Worm (Caenorhabditis elegans) whole organism, L2 larva: ENCODE results near the gene srj-6.

ENCODE experiments used
- C34F6.9 ChIP-seq: fragments of 150-350 bp; optimal IDR thresholded peaks from 2 replicates; lab custom pipeline; 2014; ENCODE audit warnings: missing biosample characterization, missing genetic modification characterization
- F13H6.1 ChIP-seq: sonication (generic microtip); optimal IDR thresholded peaks from 2 replicates; lab custom pipeline; 2016; ENCODE audit warnings: missing genetic modification characterization, missing compliant biosample characterization
- R02D3.7 ChIP-seq: fragments of 150-350 bp; optimal IDR thresholded peaks from 2 replicates; lab custom pipeline; 2014; ENCODE audit warnings: missing biosample characterization, missing genetic modification characterization
- Y55F3AM.14 ChIP-seq: fragments of 200-800 bp; sonication (Bioruptor generic); optimal IDR thresholded peaks from 2 replicates; lab custom pipeline; 2018; ENCODE audit warnings: mild to moderate bottlenecking, missing genetic modification characterization, missing compliant biosample characterization
- ZK546.5 ChIP-seq: sonication (generic microtip); optimal IDR thresholded peaks from 2 replicates; lab custom pipeline; 2017; ENCODE audit warnings: missing biosample characterization, missing genetic modification characterization
- aly-2 ChIP-seq: fragments of 150-350 bp; optimal IDR thresholded peaks from 2 replicates; lab custom pipeline; 2014; ENCODE audit warnings: missing biosample characterization, missing genetic modification characterization
- crh-2 ChIP-seq: sonication (generic microtip); optimal IDR thresholded peaks from 2 replicates; lab custom pipeline; 2017; ENCODE audit warnings: missing biosample characterization, missing genetic modification characterization
- dmd-4 ChIP-seq: sonication (generic microtip); optimal IDR thresholded peaks from 2 replicates; lab custom pipeline; 2017; ENCODE audit warnings: missing biosample characterization, missing genetic modification characterization
- egl-27 ChIP-seq: sonication (generic microtip); optimal IDR thresholded peaks from 3 replicates; lab custom pipeline; 2017; ENCODE audit warnings: missing biosample characterization, missing genetic modification reagents, missing genetic modification characterization
- elt-3 ChIP-seq: sonication (generic microtip); optimal IDR thresholded peaks from 2 replicates; lab custom pipeline; 2017; ENCODE audit warnings: missing biosample characterization, missing genetic modification characterization
- fos-1 ChIP-seq: fragments of 150-350 bp; optimal IDR thresholded peaks from 2 replicates; lab custom pipeline; 2014; ENCODE audit warnings: missing biosample characterization, missing genetic modification characterization
- lin-11 ChIP-seq: fragments of 150-350 bp; sonication (generic microtip); optimal IDR thresholded peaks from 2 replicates; lab custom pipeline; 2014; ENCODE audit warnings: missing biosample characterization, missing genetic modification characterization, inconsistent platforms, mixed read lengths
- lin-13 ChIP-seq: fragments of 150-350 bp; optimal IDR thresholded peaks from 2 replicates; lab custom pipeline; 2014; ENCODE audit warnings: missing biosample characterization, missing genetic modification reagents, missing genetic modification characterization
- mbf-1 ChIP-seq: sonication (generic microtip); optimal IDR thresholded peaks from 2 replicates; lab custom pipeline; 2017; ENCODE audit warnings: missing biosample characterization, missing genetic modification characterization
- nhr-11 ChIP-seq: fragments of 150-350 bp; optimal IDR thresholded peaks from 2 replicates; lab custom pipeline; 2014; ENCODE audit warnings: missing biosample characterization, missing genetic modification characterization
- nhr-12 ChIP-seq: fragments of 150-350 bp; optimal IDR thresholded peaks from 2 replicates; lab custom pipeline; 2014; ENCODE audit warnings: missing biosample characterization, missing genetic modification characterization
- nhr-23 ChIP-seq: fragments of 150-350 bp; optimal IDR thresholded peaks from 2 replicates; lab custom pipeline; 2014; ENCODE audit warnings: missing biosample characterization, missing genetic modification reagents, missing genetic modification characterization
- nhr-237 ChIP-seq: fragments of 150-350 bp; optimal IDR thresholded peaks from 2 replicates; lab custom pipeline; 2014; ENCODE audit warnings: missing biosample characterization, missing genetic modification characterization
- nhr-25 ChIP-seq: fragments of 150-350 bp; sonication (generic microtip); optimal IDR thresholded peaks from 3 replicates; lab custom pipeline; 2014; ENCODE audit warnings: missing biosample characterization, missing genetic modification characterization
- peb-1 ChIP-seq: fragments of 150-350 bp; optimal IDR thresholded peaks from 2 replicates; lab custom pipeline; 2014; ENCODE audit warnings: missing biosample characterization, missing genetic modification characterization
- sem-4 ChIP-seq: fragments of 150-350 bp; optimal IDR thresholded peaks from 2 replicates; lab custom pipeline; 2014; ENCODE audit warnings: missing biosample characterization, missing genetic modification reagents, missing genetic modification characterization
- sma-9 ChIP-seq, 2 experiments: fragments of 150-350 bp in 1 of 2; sonication (generic microtip) in 1 of 2; optimal IDR thresholded peaks; 2 replicates each; lab custom pipeline; 2014 to 2016; ENCODE audit warnings: missing genetic modification characterization in 2 of 2, mild to moderate bottlenecking in 1 of 2, missing biosample characterization in 1 of 2, missing compliant biosample characterization in 1 of 2, missing genetic modification reagents in 1 of 2, moderate library complexity in 1 of 2
- unc-39 ChIP-seq: fragments of 150-350 bp; optimal IDR thresholded peaks from 2 replicates; lab custom pipeline; 2014; ENCODE audit warnings: missing biosample characterization, missing genetic modification characterization
- unc-62 ChIP-seq: fragments of 150-350 bp; optimal IDR thresholded peaks from 2 replicates; lab custom pipeline; 2014; ENCODE audit warnings: missing biosample characterization, missing genetic modification reagents, missing genetic modification characterization
- zag-1 ChIP-seq: fragments of 150-350 bp; optimal IDR thresholded peaks from 2 replicates; lab custom pipeline; 2014; ENCODE audit warnings: missing biosample characterization, missing genetic modification characterization
- ztf-1 ChIP-seq: fragments of 200-800 bp; sonication (Bioruptor generic); conservative IDR thresholded peaks from 2 replicates; pipeline ENCODE4 v1.3.6; 2022; ENCODE audit warnings: missing genetic modification characterization, missing compliant biosample characterization
- ztf-4 ChIP-seq: fragments of 150-350 bp; optimal IDR thresholded peaks from 2 replicates; lab custom pipeline; 2014; ENCODE audit warnings: missing biosample characterization, missing genetic modification characterization

The srj-6 gene

DNA sequence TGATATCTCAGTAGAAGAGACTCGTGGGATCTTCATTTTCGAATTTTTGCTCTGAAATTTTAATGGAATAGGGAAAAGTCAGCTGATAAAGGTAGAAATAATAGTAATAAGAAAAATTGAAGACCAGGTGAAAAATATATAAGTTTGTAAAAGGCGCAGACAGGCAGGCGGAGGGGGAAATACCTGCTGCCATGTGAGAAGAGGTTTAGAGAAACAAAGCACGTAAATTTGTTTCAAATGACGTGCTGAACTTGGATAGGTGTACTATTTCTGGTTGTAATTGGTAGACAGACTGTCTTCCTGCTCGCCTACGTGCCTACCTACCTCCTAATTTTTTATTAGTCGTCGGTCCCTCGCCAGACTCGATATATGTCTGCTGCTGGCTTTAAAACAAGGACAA is 13.2 kb upstream of the srj-6 start, which contains the start of gene nhr-180:
Gene nhr-180 (minus strand): TSS at position 52 of the 400 bp plus-strand sequence.
- TF ChIP-seq sma-9 (GFP tag; optimal IDR thresholded peaks at IDR 0.05; lab: Kevin White, UChicago) (peak; percentile 76), sma-9 (tag; optimal IDR thresholded peaks at IDR 0.05; lab: Kevin White, UChicago) (no peak), dmd-4 (tag; lab: Kevin White, UChicago) (no peak)

DNA sequence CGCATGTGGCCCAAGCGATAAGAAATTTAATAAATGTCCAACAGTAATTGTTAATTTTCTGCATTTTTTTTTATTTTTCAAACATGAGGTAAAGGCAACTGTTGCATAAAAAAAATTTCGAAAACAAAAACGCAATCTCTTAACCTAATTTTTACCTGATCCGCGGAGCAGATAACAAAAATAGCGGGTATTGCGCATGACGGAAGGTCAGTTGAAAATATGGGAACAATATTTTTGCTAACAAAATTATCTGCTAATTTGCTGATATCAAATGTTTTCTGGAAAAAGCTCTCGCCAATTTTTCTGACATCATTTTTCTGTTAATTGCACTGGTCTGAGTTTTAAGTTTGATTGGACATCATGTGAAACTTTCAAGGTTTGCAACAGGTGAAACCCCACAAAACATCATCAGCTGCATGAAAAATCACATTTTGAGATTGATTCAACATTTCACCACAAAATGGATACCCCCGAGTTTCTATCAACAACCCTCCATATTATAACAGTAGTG is 10.1 kb upstream of the srj-6 start, which contains the start of the genes F31F4.11 and srh-266:
Gene F31F4.11 (minus strand): TSS at position 101 of the 511 bp plus-strand sequence.
Gene srh-266 (plus strand): TSS at position 461 of the 511 bp plus-strand sequence.
- no peak for TF ChIP-seq aly-2 (tag; lab: Kevin White, UChicago)
- no peak for TF ChIP-seq egl-27 (tag; lab: Kevin White, UChicago)
- no peak for TF ChIP-seq mbf-1 (tag; lab: Kevin White, UChicago)
- no peak for TF ChIP-seq peb-1 (tag; lab: Kevin White, UChicago)
- no peak for TF ChIP-seq lin-13 (GFP tag; lab: Kevin White, UChicago)
- no peak for TF ChIP-seq zag-1
- no peak for TF ChIP-seq ztf-4 (tag; lab: Kevin White, UChicago)
- TF ChIP-seq, all 48 proteins: peak for 0

DNA sequence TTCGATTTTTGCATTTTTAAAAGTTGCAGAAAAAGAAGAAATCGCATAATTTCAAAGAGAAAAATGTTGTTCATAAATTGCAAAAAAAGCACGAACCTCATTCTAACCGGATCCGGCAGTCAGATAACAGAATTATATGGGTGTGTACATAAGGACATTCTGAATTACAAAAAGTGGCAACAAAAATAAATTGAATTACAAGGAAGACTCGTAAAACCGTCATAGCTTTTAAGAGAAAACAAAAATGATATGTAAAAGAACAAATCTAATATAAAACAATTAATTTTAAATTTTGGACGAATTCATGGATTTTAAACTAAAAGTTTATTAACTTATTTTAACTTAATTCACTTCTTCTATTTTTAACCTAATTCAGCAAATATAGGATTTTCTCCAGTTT is 5.9 kb upstream of the srj-6 start, which contains the start of gene F31F4.17:
Gene F31F4.17 (minus strand): TSS at position 101 of the 400 bp plus-strand sequence.
- no peak for TF ChIP-seq nhr-237 (tag; lab: Kevin White, UChicago)

DNA sequence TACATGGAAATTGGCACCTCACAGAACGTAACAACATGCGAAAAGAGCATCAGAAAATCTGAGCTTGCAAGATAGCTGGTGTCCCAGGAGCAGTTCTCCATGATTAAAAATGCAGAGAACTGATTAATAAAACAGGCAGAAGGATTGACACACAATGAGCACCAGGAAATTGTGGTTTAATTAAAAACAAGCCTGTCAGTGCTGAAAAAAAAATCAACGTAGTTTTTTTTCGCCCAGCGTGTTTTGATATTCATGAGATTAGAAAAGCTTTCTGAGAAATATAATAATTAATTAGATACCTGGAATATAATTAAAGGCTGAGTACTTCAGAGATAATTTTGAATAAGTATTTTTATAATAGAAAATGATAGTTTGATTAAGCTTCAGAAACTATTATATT is 3.4 kb upstream of the srj-6 start, which contains the start of gene srh-246:
Gene srh-246 (minus strand): TSS at position 101 of the 400 bp plus-strand sequence.
- no peak for TF ChIP-seq crh-2 (tag; lab: Kevin White, UChicago)
- TF ChIP-seq, all 48 proteins: peak for 0

DNA sequence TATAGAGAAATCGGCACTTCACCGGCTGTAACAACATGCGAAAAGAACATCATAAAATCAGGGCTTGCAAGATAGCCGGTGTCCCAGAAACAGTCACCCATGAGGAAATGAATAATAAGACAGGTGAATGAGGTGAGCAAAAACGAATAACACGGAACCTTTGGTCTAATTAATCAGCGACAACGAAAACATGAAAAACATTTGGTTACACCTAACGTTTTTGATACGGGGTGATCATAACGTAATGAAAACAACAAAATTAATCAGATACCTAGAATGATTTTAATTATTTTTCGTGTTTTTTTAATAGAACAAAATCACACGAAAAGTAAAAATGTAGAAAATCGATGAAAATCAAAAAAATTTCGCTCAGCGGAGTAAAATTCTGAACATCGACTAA is 1.5 kb upstream of the srj-6 start, which contains the start of gene srh-245:
Gene srh-245 (minus strand): TSS at position 101 of the 400 bp plus-strand sequence.
- TF ChIP-seq nhr-23 (tag; lab: Kevin White, UChicago) (no peak), nhr-25 (tag; lab: Kevin White, UChicago) (no peak), F13H6.1 (tag; lab: Kevin White, UChicago) (no peak), nhr-12 (tag; lab: Kevin White, UChicago) (no peak), peb-1 (tag; lab: Kevin White, UChicago) (no peak), ztf-1 (no peak), elt-3 (tag; lab: Kevin White, UChicago) (no peak), dmd-4 (tag; lab: Kevin White, UChicago) (no peak)
- TF ChIP-seq, all 48 proteins: peak for 0

DNA sequence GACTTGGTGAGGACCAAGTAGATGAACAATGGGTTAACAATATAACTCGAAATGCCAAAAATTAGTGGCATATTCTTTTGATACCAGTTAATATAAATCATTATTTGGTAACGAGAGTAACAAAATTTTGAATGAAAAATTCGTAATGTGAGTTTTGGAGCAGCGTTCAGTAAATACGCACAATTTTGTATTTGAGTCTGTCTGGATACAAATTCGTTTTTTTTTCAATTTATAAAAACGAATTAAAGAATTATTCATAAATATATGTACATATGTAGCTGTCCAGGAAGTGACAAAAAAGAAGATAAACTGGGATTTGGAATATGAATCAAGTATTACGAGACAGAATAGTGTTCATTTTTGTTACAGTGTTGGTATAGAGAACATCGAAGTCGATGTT is 1.4 kb downstream of the srj-6 start, which contains the start of gene srj-5:
Gene srj-5 (minus strand): TSS at position 101 of the 400 bp plus-strand sequence.
- TF ChIP-seq ztf-1 (no peak), sma-9 (GFP tag; optimal IDR thresholded peaks at IDR 0.05; lab: Kevin White, UChicago) (no peak), sma-9 (tag; optimal IDR thresholded peaks at IDR 0.05; lab: Kevin White, UChicago) (no peak), nhr-25 (tag; lab: Kevin White, UChicago) (no peak), nhr-11 (tag; lab: Kevin White, UChicago) (no peak), ZK546.5 (tag; lab: Kevin White, UChicago) (no peak), R02D3.7 (no peak), unc-39 (tag; lab: Kevin White, UChicago) (no peak), nhr-23 (tag; lab: Kevin White, UChicago) (no peak), sem-4 (tag; lab: Kevin White, UChicago) (no peak), aly-2 (tag; lab: Kevin White, UChicago) (no peak), F13H6.1 (tag; lab: Kevin White, UChicago) (no peak), unc-62 (GFP tag; lab: Kevin White, UChicago) (no peak), fos-1 (tag; lab: Kevin White, UChicago) (no peak), zag-1 (no peak), C34F6.9 (tag; lab: Kevin White, UChicago) (no peak), lin-11 (tag; lab: Kevin White, UChicago) (no peak)

DNA sequence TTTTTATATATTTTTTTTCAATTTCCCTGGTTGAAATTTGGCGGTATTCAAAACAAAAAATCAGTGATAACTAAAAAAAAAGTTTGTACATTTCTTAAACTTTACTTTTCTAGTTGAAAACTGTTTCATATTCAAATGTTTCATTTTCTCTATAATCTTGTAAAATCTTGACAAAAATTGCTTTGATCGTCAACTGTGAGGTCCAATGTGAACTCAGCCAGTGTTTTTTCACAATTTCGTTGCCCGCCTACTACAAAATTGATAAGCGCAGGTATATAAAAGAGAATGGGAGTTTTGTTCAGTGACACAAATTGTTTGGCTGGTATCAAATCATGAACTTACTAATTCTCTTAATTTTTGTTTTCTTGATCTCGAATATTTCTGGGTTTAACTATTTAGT is 7.4 kb downstream of the srj-6 start, which contains the start of gene ugt-42:
Gene ugt-42 (plus strand): TSS at position 301 of the 400 bp plus-strand sequence.
- TF ChIP-seq Y55F3AM.14 (GFP tag; lab: Kevin White, UChicago) = no peak
- TF ChIP-seq nhr-25 (tag; lab: Kevin White, UChicago) = no peak
- TF ChIP-seq unc-39 (tag; lab: Kevin White, UChicago) = no peak
